Fruit fly (Drosophila melanogaster): ENCODE results near the gene CG32264.
A peak's percentile ranks its signal among the peaks of the same experiment; 100 is the strongest.

CG32264 gene

dm6 chr3L:3802677-3803076, 3.6 kb downstream of the CG32264 start (continued):
- TF ChIP-seq dpn (GFP tag; optimal IDR thresholded peaks at IDR 0.05) (peak; percentile 82 to 86), yki (optimal IDR thresholded peaks at IDR 0.05) (no peak), Lpt (GFP tag; optimal IDR thresholded peaks at IDR 0.05) (no peak), ttk (GFP tag; IDR thresholded peaks at IDR 0.05) (peak; percentile 57), CG4424 (GFP tag; optimal IDR thresholded peaks at IDR 0.05) (peak; percentile 58), pan (optimal IDR thresholded peaks at IDR 0.05) (no peak), pan (GFP tag; optimal IDR thresholded peaks at IDR 0.05 in 1 of 2, IDR thresholded peaks at IDR 0.05 in 1 of 2) (peak in 1 of 2 experiments; percentile 87), repo (GFP tag; optimal IDR thresholded peaks at IDR 0.05) (peak; percentile 32), CG31224 (GFP tag; IDR thresholded peaks at IDR 0.05) (peak; percentile 85), Dip3 (GFP tag; optimal IDR thresholded peaks at IDR 0.05) (peak; percentile 78), CkIIα-i1 (GFP tag; IDR thresholded peaks at IDR 0.05) (no peak; the same call in 1 of the 2 replicates), CG3847 (GFP tag; IDR thresholded peaks at IDR 0.05) (peak; percentile 78)

dm6 chr3L:3801813-3802212, 4.4 kb downstream of the CG32264 start:
- TF ChIP-seq CG6683 (GFP tag; optimal IDR thresholded peaks at IDR 0.05): no peak
- TF ChIP-seq CG7357 (GFP tag; IDR thresholded peaks at IDR 0.05): no peak
- TF ChIP-seq Med (GFP tag): peak; percentile 48
- TF ChIP-seq br (optimal IDR thresholded peaks at IDR 0.05): no peak
- TF ChIP-seq B-H2 (GFP tag; optimal IDR thresholded peaks at IDR 0.05): no peak
- TF ChIP-seq sd (tag; optimal IDR thresholded peaks at IDR 0.05): peak; percentile 75
- no peak for TF ChIP-seq Nf-YC (tag; optimal IDR thresholded peaks at IDR 0.05)
- TF ChIP-seq ash1 (GFP tag; optimal IDR thresholded peaks at IDR 0.05): no peak
- TF ChIP-seq CG2678 (tag; optimal IDR thresholded peaks at IDR 0.05): peak; percentile 2
- peak; percentile 6 for TF ChIP-seq grau (tag; optimal IDR thresholded peaks at IDR 0.05)
- peak; percentile 20 for TF ChIP-seq sens (GFP tag)
- TF ChIP-seq Dbx (GFP tag; IDR thresholded peaks at IDR 0.05): 0 out of 3 replicates have a peak, but pooled peaks have one; percentile 0
- TF ChIP-seq HLH54F (GFP tag; optimal IDR thresholded peaks at IDR 0.05): no peak
- TF ChIP-seq Myb (GFP tag; optimal IDR thresholded peaks at IDR 0.05): no peak
- TF ChIP-seq CG13287 (GFP tag; IDR thresholded peaks at IDR 0.05; ENCODE audit: partially characterized antibody): no peak
- no peak for TF ChIP-seq CG12942 (GFP tag; optimal IDR thresholded peaks at IDR 0.05)
- TF ChIP-seq NfI (GFP tag; optimal IDR thresholded peaks at IDR 0.05): no peak
- TF ChIP-seq scrt (GFP tag; optimal IDR thresholded peaks at IDR 0.05): no peak
- TF ChIP-seq CG7556 (GFP tag; optimal IDR thresholded peaks at IDR 0.05): peak; percentile 21
- TF ChIP-seq CG1792 (GFP tag; optimal IDR thresholded peaks at IDR 0.05): no peak
- TF ChIP-seq gem (tag; optimal IDR thresholded peaks at IDR 0.05): peak; percentile 47
- TF ChIP-seq repo (GFP tag; optimal IDR thresholded peaks at IDR 0.05): no peak
- peak; percentile 4 for TF ChIP-seq CG2120 (GFP tag; optimal IDR thresholded peaks at IDR 0.05)
- TF ChIP-seq CG8388 (GFP tag; optimal IDR thresholded peaks at IDR 0.05): no peak
- peak; percentile 85 for TF ChIP-seq stwl (tag; optimal IDR thresholded peaks at IDR 0.05)
- TF ChIP-seq Hand (GFP tag; optimal IDR thresholded peaks at IDR 0.05): peak; percentile 3
- peak; percentile 3 for TF ChIP-seq CG9727 (GFP tag; optimal IDR thresholded peaks at IDR 0.05)

DNA sequence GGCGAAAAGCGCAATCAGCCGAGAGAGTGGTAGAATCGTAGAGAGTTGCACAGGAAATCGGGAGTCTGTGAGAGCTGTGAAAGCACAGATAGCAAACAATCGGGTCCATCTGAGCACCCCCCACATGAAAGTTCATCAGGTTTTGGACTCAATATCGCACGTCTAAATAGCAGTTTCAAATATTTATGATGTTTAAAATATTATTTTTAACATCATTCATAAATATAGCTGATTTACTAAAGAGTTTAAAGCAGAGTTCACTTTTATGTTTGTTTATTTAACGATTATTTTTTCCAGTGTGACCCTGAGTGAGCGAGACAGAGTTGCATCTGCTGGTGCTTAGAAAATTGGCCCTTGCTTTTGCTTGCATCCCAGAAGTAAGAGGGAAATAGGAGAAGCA, 4.9 kb downstream of the CG32264 start:
- TF ChIP-seq croc (GFP tag; conservative IDR thresholded peaks at IDR 0.05): no peak
- no peak for TF ChIP-seq pzg (GFP tag; optimal IDR thresholded peaks at IDR 0.05)
- no peak for TF ChIP-seq seq (GFP tag; IDR thresholded peaks at IDR 0.05)
- no peak for TF ChIP-seq Chrac-16 (GFP tag; optimal IDR thresholded peaks at IDR 0.05)
- no peak for TF ChIP-seq Nf-YB (GFP tag; optimal IDR thresholded peaks at IDR 0.05)
- 0 out of 2 replicates have a peak, but pooled peaks have one; percentile 10 for TF ChIP-seq Ada2b (GFP tag; IDR thresholded peaks at IDR 0.05)
- TF ChIP-seq corto (GFP tag; optimal IDR thresholded peaks at IDR 0.05): no peak
- no peak for TF ChIP-seq lilli (GFP tag; optimal IDR thresholded peaks at IDR 0.05)
- TF ChIP-seq kni (GFP tag; optimal IDR thresholded peaks at IDR 0.05): no peak
- TF ChIP-seq kay (GFP tag; optimal IDR thresholded peaks at IDR 0.05): no peak
- TF ChIP-seq luna (GFP tag; optimal IDR thresholded peaks at IDR 0.05): no peak
- no peak for TF ChIP-seq CG4617 (GFP tag; optimal IDR thresholded peaks at IDR 0.05; ENCODE audit: borderline replicate concordance)
- TF ChIP-seq caup (GFP tag; optimal IDR thresholded peaks at IDR 0.05; ENCODE audit: severe bottlenecking): peak; percentile 3
- TF ChIP-seq CG2712 (tag; optimal IDR thresholded peaks at IDR 0.05): no peak
- TF ChIP-seq pho (GFP tag; optimal IDR thresholded peaks at IDR 0.05): no peak
